Worm (Caenorhabditis elegans) whole organism, young adult: ENCODE data around the gene acr-8.

ENCODE experiments used
- B0261.1 ChIP-seq: sonication (generic microtip); optimal IDR thresholded peaks from 2 replicates; lab custom pipeline; 2016; ENCODE audit warnings: mild to moderate bottlenecking, missing genetic modification characterization, moderate library complexity, missing compliant biosample characterization
- F10E7.11 ChIP-seq: sonication (generic microtip); optimal IDR thresholded peaks from 2 replicates; lab custom pipeline; 2017; ENCODE audit warnings: mild to moderate bottlenecking, missing genetic modification characterization, moderate library complexity, missing compliant biosample characterization
- F33H1.4 ChIP-seq: fragments of 200-800 bp; sonication (Bioruptor generic); IDR thresholded peaks from 2 replicates; pipeline ENCODE4 v1.3.6; 2022; ENCODE audit warnings: missing genetic modification reagents, missing genetic modification characterization, missing compliant biosample characterization
- die-1 ChIP-seq: sonication (generic microtip); optimal IDR thresholded peaks from 2 replicates; lab custom pipeline; 2016; ENCODE audit warnings: missing genotype, mild to moderate bottlenecking, missing genetic modification characterization, missing compliant biosample characterization
- dpff-1 ChIP-seq: sonication (generic microtip); optimal IDR thresholded peaks from 2 replicates; lab custom pipeline; 2017; ENCODE audit warnings: mild to moderate bottlenecking, missing genetic modification characterization, missing compliant biosample characterization
- dpl-1 ChIP-seq: fragments of 150-350 bp; optimal IDR thresholded peaks from 2 replicates; lab custom pipeline; 2014; ENCODE audit warnings: missing biosample characterization, missing genetic modification reagents, missing genetic modification characterization
- efl-1 ChIP-seq: fragments of 150-350 bp; optimal IDR thresholded peaks from 2 replicates; lab custom pipeline; 2014; ENCODE audit warnings: missing biosample characterization, missing genetic modification reagents, missing genetic modification characterization
- lin-40 ChIP-seq: sonication (generic microtip); optimal IDR thresholded peaks from 2 replicates; lab custom pipeline; 2016; ENCODE audit warnings: missing genetic modification characterization, mild to moderate bottlenecking, missing compliant biosample characterization, missing genotype, missing genetic modification reagents
- madf-10 ChIP-seq: sonication (generic microtip); optimal IDR thresholded peaks from 2 replicates; lab custom pipeline; 2016; ENCODE audit warnings: mild to moderate bottlenecking, missing genetic modification characterization, missing compliant biosample characterization
- mcd-1 ChIP-seq: fragments of 200-800 bp; sonication (Bioruptor generic); IDR thresholded peaks from 2 replicates; pipeline ENCODE4 v1.3.6; 2022; ENCODE audit warnings: missing genetic modification reagents, missing genetic modification characterization, missing compliant biosample characterization
- nhr-90 ChIP-seq: sonication (generic microtip); optimal IDR thresholded peaks from 2 replicates; lab custom pipeline; 2016; ENCODE audit warnings: missing genotype, mild to moderate bottlenecking, missing genetic modification characterization, missing compliant biosample characterization
- tbx-9 ChIP-seq: sonication (generic microtip); optimal IDR thresholded peaks from 2 replicates; lab custom pipeline; 2016; ENCODE audit warnings: borderline replicate concordance, missing genetic modification characterization, inconsistent platforms, missing compliant biosample characterization

DNA sequence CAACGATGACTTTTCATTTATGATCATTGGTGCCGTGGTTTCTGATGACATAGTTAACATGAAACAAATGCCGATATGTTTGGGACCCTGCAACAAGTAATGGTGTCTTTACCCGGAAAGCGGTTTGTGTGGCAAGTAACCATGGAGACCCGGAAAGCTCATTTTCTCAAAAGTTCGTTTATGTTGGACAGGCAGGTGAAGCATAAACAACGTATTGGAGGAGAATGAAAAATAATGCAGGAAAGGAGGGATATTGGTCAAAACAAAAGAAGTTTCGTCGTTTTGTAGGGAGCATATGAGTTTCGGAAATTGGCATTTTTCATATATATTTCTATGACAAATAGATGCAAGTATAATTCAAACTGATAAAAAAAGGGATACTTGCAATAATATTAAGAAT is 26.1 kb upstream of the acr-8 start, which contains the start of gene dyf-6:
- TF ChIP-seq mcd-1 (GFP tag; lab: Robert Waterston, UW) (no peak), F10E7.11 (no peak), dpl-1 (no peak), efl-1 (GFP tag; lab: Kevin White, UChicago) (no peak), B0261.1 (no peak), nhr-90 (tag; lab: Kevin White, UChicago) (no peak), madf-10 (no peak), F33H1.4 (GFP tag; lab: Robert Waterston, UW) (no peak), dpff-1 (no peak), lin-40 (no peak), die-1 (tag; lab: Kevin White, UChicago) (no peak), tbx-9 (tag; lab: Kevin White, UChicago) (no peak)
